Worm (Caenorhabditis elegans): ENCODE data around the gene Y39A1A.9.

DNA sequence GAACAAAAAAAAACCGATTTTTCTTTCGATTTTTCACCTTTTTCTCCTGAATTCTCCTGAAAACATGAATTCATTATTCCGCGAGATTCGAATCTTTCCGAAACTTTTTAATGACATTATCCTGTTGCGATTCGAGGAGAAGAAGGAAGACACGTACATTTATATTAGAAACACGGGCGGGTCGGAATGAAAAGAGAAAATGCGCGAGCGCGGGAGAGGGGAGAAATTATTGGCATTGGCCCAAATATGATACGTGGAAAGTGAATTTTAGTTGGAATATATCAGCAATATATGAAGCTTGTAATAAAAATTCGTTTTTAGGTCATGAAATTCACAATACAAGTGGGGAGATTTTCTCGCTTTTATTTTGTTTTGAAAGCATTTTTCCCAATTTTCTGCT, 20.2 kb upstream of the Y39A1A.9 start:
- TF ChIP-seq mdl-1 (tag; optimal IDR thresholded peaks at IDR 0.05) (no peak), unc-62 (GFP tag; optimal IDR thresholded peaks at IDR 0.05) (no peak), skn-1 (tag; optimal IDR thresholded peaks at IDR 0.05) (no peak), crh-2 (tag; optimal IDR thresholded peaks at IDR 0.05) (no peak), elt-1 (tag; optimal IDR thresholded peaks at IDR 0.05) (no peak), aly-2 (tag; optimal IDR thresholded peaks at IDR 0.05) (no peak), fos-1 (tag; optimal IDR thresholded peaks at IDR 0.05) (no peak), lin-11 (tag; optimal IDR thresholded peaks at IDR 0.05) (no peak)
